Worm (Caenorhabditis elegans) whole organism, L1 larva: ENCODE data around the gene unc-23.

Experiments
- efl-1 ChIP-seq, 4 experiments: fragments of 150-350 bp; optimal IDR thresholded peaks in 3 of 4; peaks in 1 of 4; 1 replicate in 1 of 4; 2 replicates in 3 of 4; lab custom pipeline; 2014; ENCODE audit warnings: missing biosample characterization in 2 of 4, missing genetic modification characterization in 2 of 4, missing genetic modification reagents in 2 of 4
- hlh-4 ChIP-seq: sonication (generic microtip); optimal IDR thresholded peaks from 2 replicates; lab custom pipeline; 2016; ENCODE audit warnings: mild to moderate bottlenecking, missing genetic modification characterization, missing compliant biosample characterization
- nhr-85 ChIP-seq: sonication (generic microtip); peaks from one replicate; lab custom pipeline; 2016; ENCODE audit warnings: missing genetic modification characterization, inconsistent platforms, missing compliant biosample characterization
- unc-30 ChIP-seq: sonication (generic microtip); optimal IDR thresholded peaks from 2 replicates; lab custom pipeline; 2017; ENCODE audit warnings: missing biosample characterization, missing genetic modification characterization
- unc-62 ChIP-seq: fragments of 150-350 bp; optimal IDR thresholded peaks from 2 replicates; lab custom pipeline; 2014; ENCODE audit warnings: missing biosample characterization, missing genetic modification reagents, missing genetic modification characterization
- ztf-4 ChIP-seq: fragments of 150-350 bp; optimal IDR thresholded peaks from 2 replicates; lab custom pipeline; 2014; ENCODE audit warnings: missing biosample characterization, missing genetic modification characterization

ce11 chrV:8947499-8947898 lies 11.3 kb downstream of the unc-23 start, which contains the start of gene gck-1:
- TF ChIP-seq unc-62 (GFP tag; lab: Kevin White, UChicago) (no peak), hlh-4 (tag; lab: Kevin White, UChicago) (no peak), efl-1 (optimal IDR thresholded peaks at IDR 0.05; lab: Kevin White, UChicago) (no peak), efl-1 (GFP tag; optimal IDR thresholded peaks at IDR 0.05 in 1 of 2; lab: Kevin White, UChicago) (no peak), ztf-4 (tag; lab: Kevin White, UChicago) (no peak), nhr-85 (tag; lab: Kevin White, UChicago) (no peak), unc-30 (no peak)
